Worm (Caenorhabditis elegans) whole organism, L3 larva: ENCODE measurements around the gene bath-3.

Experiments
- ceh-82 ChIP-seq: fragments of 150-350 bp; optimal IDR thresholded peaks from 2 replicates; lab custom pipeline; 2014; ENCODE audit warnings: missing biosample characterization, missing genetic modification characterization
- fos-1 ChIP-seq: fragments of 150-350 bp; optimal IDR thresholded peaks from 2 replicates; lab custom pipeline; 2014; ENCODE audit warnings: missing biosample characterization, missing genetic modification characterization
- snpc-4 ChIP-seq: fragments of 150-350 bp; optimal IDR thresholded peaks from 2 replicates; lab custom pipeline; 2014; ENCODE audit warnings: missing biosample characterization, missing genetic modification characterization

- TF ChIP-seq snpc-4 (tag; lab: Kevin White, UChicago) (no peak), ceh-82 (tag; lab: Kevin White, UChicago) (no peak), fos-1 (no peak)
These were observed 36.5 kb downstream of the bath-3 start, which contains the start of gene math-21 for ce11 chrII:1993738-1994137.
